Comparison of ENCODE assay signal across 6 worm cellular contexts in the genomic region with DNA sequence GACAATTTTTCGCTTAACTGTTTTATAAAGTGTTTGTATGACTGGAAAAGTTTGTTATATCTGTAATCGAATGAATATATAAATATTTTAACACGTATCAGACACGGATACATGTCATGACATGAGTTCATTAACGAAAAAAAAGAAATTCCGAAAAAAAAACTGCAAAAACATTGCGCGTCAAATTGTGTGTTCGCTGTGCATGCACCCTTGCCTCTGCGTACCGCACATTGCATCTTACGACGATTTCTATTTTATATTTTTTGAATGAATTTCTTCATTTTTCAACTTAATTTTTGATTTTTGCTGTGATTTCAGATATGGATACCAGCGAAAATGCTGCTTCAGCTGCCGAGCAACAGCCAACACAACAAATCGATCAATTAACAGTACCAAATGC.
A peak's percentile ranks its signal among the peaks of the same experiment; 100 is the strongest.
TF ChIP-seq lines count a peak whose summit lies in the region.

Gene wdr-5.1 (plus strand): TSS at position 319 of the 400 bp plus-strand sequence.

TF ChIP-seq in whole organism, L1 larva, 84 proteins besides CTCF, POLR2A, EP300 and RAD21 (continues in another document):
- no peak for TF ChIP-seq ces-1 (GFP tag; optimal IDR thresholded peaks at IDR 0.05; lab: Kevin White, UChicago)
- no peak for TF ChIP-seq lin-13 (GFP tag; optimal IDR thresholded peaks at IDR 0.05; lab: Kevin White, UChicago)
- TF ChIP-seq irx-1 (tag; optimal IDR thresholded peaks at IDR 0.05; lab: Kevin White, UChicago), result no peak
- no peak for TF ChIP-seq fos-1 (tag; optimal IDR thresholded peaks at IDR 0.05; lab: Kevin White, UChicago)
- no peak for TF ChIP-seq rnt-1 (tag; optimal IDR thresholded peaks at IDR 0.05; lab: Kevin White, UChicago)
- TF ChIP-seq nhr-84 (tag; optimal IDR thresholded peaks at IDR 0.05; lab: Kevin White, UChicago), result no peak
- no peak for TF ChIP-seq nhr-237 (tag; optimal IDR thresholded peaks at IDR 0.05; lab: Kevin White, UChicago)
- TF ChIP-seq efl-3 (GFP tag; optimal IDR thresholded peaks at IDR 0.05; lab: Kevin White, UChicago), result no peak
- TF ChIP-seq ama-1 (optimal IDR thresholded peaks at IDR 0.05; lab: Kevin White, UChicago), result no peak
- TF ChIP-seq lin-14 (GFP tag; optimal IDR thresholded peaks at IDR 0.05; lab: Kevin White, UChicago), result no peak
- no peak for TF ChIP-seq tlp-1 (tag; optimal IDR thresholded peaks at IDR 0.05; lab: Kevin White, UChicago)
- peak; percentile 34 to 53 for TF ChIP-seq efl-1 (optimal IDR thresholded peaks at IDR 0.05; lab: Kevin White, UChicago)
- TF ChIP-seq efl-1 (GFP tag; optimal IDR thresholded peaks at IDR 0.05 in 1 of 2; lab: Kevin White, UChicago), result peak in 1 of 2 experiments; percentile 48
- no peak for TF ChIP-seq nhr-76 (tag; optimal IDR thresholded peaks at IDR 0.05; lab: Kevin White, UChicago)

TF ChIP-seq in whole organism, L2 larva, 48 proteins besides CTCF, POLR2A, EP300 and RAD21:
- TF ChIP-seq R02D3.7 (tag; optimal IDR thresholded peaks at IDR 0.05; lab: Kevin White, UChicago) (no peak), nhr-25 (tag; optimal IDR thresholded peaks at IDR 0.05; lab: Kevin White, UChicago) (peak; percentile 25), ztf-4 (tag; optimal IDR thresholded peaks at IDR 0.05; lab: Kevin White, UChicago) (no peak), mab-5 (tag; optimal IDR thresholded peaks at IDR 0.05; lab: Kevin White, UChicago) (no peak), C34F6.9 (tag; optimal IDR thresholded peaks at IDR 0.05; lab: Kevin White, UChicago) (peak; percentile 13), lsy-2 (tag; optimal IDR thresholded peaks at IDR 0.05; lab: Kevin White, UChicago) (peak in 1 of 2 experiments; percentile 49), unc-39 (tag; optimal IDR thresholded peaks at IDR 0.05; lab: Kevin White, UChicago) (no peak), mdl-1 (tag; optimal IDR thresholded peaks at IDR 0.05; lab: Kevin White, UChicago) (no peak), sma-3 (GFP tag; optimal IDR thresholded peaks at IDR 0.05; lab: Kevin White, UChicago) (peak; percentile 21), lin-13 (GFP tag; optimal IDR thresholded peaks at IDR 0.05; lab: Kevin White, UChicago) (peak; percentile 55), blmp-1 (tag; optimal IDR thresholded peaks at IDR 0.05; lab: Kevin White, UChicago; ENCODE audit: insufficient read depth) (peak; percentile 15), gmeb-1 (tag; optimal IDR thresholded peaks at IDR 0.05; lab: Kevin White, UChicago) (peak; percentile 26), ztf-1 (GFP tag; conservative IDR thresholded peaks at IDR 0.05; lab: Robert Waterston, UW) (no peak), nhr-129 (tag; optimal IDR thresholded peaks at IDR 0.05; lab: Kevin White, UChicago) (peak; percentile 22), unc-55 (GFP tag; optimal IDR thresholded peaks at IDR 0.05; lab: Kevin White, UChicago) (peak; percentile 44)

TF ChIP-seq in whole organism, L3 larva, 47 proteins besides CTCF, POLR2A, EP300 and RAD21:
- TF ChIP-seq pha-4 (tag; optimal IDR thresholded peaks at IDR 0.05; lab: Kevin White, UChicago), result peak; percentile 37
- peak; percentile 48 for TF ChIP-seq nhr-43 (tag; optimal IDR thresholded peaks at IDR 0.05; lab: Kevin White, UChicago; ENCODE audit: poor library complexity, severe bottlenecking)
- TF ChIP-seq ama-1 (optimal IDR thresholded peaks at IDR 0.05; lab: Kevin White, UChicago), result peak; percentile 64
- TF ChIP-seq hmg-11 (tag; optimal IDR thresholded peaks at IDR 0.05; lab: Kevin White, UChicago), result peak; percentile 46
- peak; percentile 52 for TF ChIP-seq nhr-23 (tag; optimal IDR thresholded peaks at IDR 0.05; lab: Kevin White, UChicago)
- peak; percentile 43 for TF ChIP-seq lin-15B (tag; optimal IDR thresholded peaks at IDR 0.05; lab: Kevin White, UChicago)
- no peak for TF ChIP-seq unc-39 (tag; optimal IDR thresholded peaks at IDR 0.05; lab: Kevin White, UChicago)
- peak; percentile 30 for TF ChIP-seq nhr-25 (tag; optimal IDR thresholded peaks at IDR 0.05; lab: Kevin White, UChicago)
- TF ChIP-seq mdl-1 (tag; optimal IDR thresholded peaks at IDR 0.05; lab: Kevin White, UChicago), result no peak
- no peak for TF ChIP-seq nhr-12 (tag; optimal IDR thresholded peaks at IDR 0.05; lab: Kevin White, UChicago)
- peak; percentile 45 for TF ChIP-seq nfya-1 (tag; optimal IDR thresholded peaks at IDR 0.05; lab: Kevin White, UChicago; ENCODE audit: insufficient read depth)
- no peak for TF ChIP-seq aly-2 (tag; optimal IDR thresholded peaks at IDR 0.05; lab: Kevin White, UChicago)
- TF ChIP-seq skn-1 (tag; optimal IDR thresholded peaks at IDR 0.05; lab: Kevin White, UChicago), result no peak
TF ChIP-seq in whole organism, L3 larva: peak in this region for 8.

TF ChIP-seq in whole organism, L4 larva, 104 proteins besides CTCF, POLR2A, EP300 and RAD21 (continues in another document):
- TF ChIP-seq hlh-30 (tag; optimal IDR thresholded peaks at IDR 0.05; lab: Kevin White, UChicago; ENCODE audit: insufficient read depth) (peak; percentile 16), snpc-1.2 (GFP tag; IDR thresholded peaks at IDR 0.05; lab: Robert Waterston, UW) (no peak), F26F4.8 (GFP tag; conservative IDR thresholded peaks at IDR 0.05; lab: Robert Waterston, UW) (no peak), mdl-1 (tag; optimal IDR thresholded peaks at IDR 0.05; lab: Kevin White, UChicago) (no peak), pqm-1 (tag; optimal IDR thresholded peaks at IDR 0.05; lab: Kevin White, UChicago) (no peak), dmd-9 (GFP tag; IDR thresholded peaks at IDR 0.05; lab: Robert Waterston, UW) (no peak), nhr-237 (tag; optimal IDR thresholded peaks at IDR 0.05; lab: Kevin White, UChicago) (no peak), mdt-29 (GFP tag; IDR thresholded peaks at IDR 0.05; lab: Robert Waterston, UW) (no peak), dmd-8 (GFP tag; IDR thresholded peaks at IDR 0.05; lab: Robert Waterston, UW) (no peak), egl-27 (tag; optimal IDR thresholded peaks at IDR 0.05; lab: Kevin White, UChicago) (no peak), lim-7 (GFP tag; IDR thresholded peaks at IDR 0.05; lab: Robert Waterston, UW) (no peak), mep-1 (tag; optimal IDR thresholded peaks at IDR 0.05; lab: Kevin White, UChicago) (peak; percentile 46), vab-7 (GFP tag; IDR thresholded peaks at IDR 0.05; lab: Robert Waterston, UW) (no peak), nhr-41 (GFP tag; IDR thresholded peaks at IDR 0.05; lab: Robert Waterston, UW) (no peak), lin-1 (GFP tag; IDR thresholded peaks at IDR 0.05; lab: Robert Waterston, UW) (no peak), dve-1 (tag; optimal IDR thresholded peaks at IDR 0.05; lab: Kevin White, UChicago; ENCODE audit: insufficient read depth) (peak; percentile 23), skn-1 (tag; optimal IDR thresholded peaks at IDR 0.05; lab: Kevin White, UChicago) (no peak)

TF ChIP-seq in whole organism, mixed stage, embryonic, 35 proteins besides CTCF, POLR2A, EP300 and RAD21:
- peak; percentile 55 for TF ChIP-seq lsy-2 (tag; optimal IDR thresholded peaks at IDR 0.05; lab: Kevin White, UChicago)
- TF ChIP-seq ces-1 (GFP tag; optimal IDR thresholded peaks at IDR 0.05; lab: Kevin White, UChicago), result peak; percentile 12
- TF ChIP-seq ceh-43 (GFP tag; optimal IDR thresholded peaks at IDR 0.05; lab: Kevin White, UChicago), result no peak

TF ChIP-seq in whole organism, young adult, 124 proteins besides CTCF, POLR2A, EP300 and RAD21:
- TF ChIP-seq cebp-1 (GFP tag; IDR thresholded peaks at IDR 0.05; lab: Robert Waterston, UW) (no peak), cebp-1 (tag; optimal IDR thresholded peaks at IDR 0.05; lab: Kevin White, UChicago) (peak; percentile 50), lag-1 (GFP tag; IDR thresholded peaks at IDR 0.05; lab: Robert Waterston, UW) (no peak), B0035.1 (tag; optimal IDR thresholded peaks at IDR 0.05; lab: Kevin White, UChicago) (no peak), B0261.1 (tag; optimal IDR thresholded peaks at IDR 0.05; lab: Kevin White, UChicago) (no peak), T07F8.4 (tag; optimal IDR thresholded peaks at IDR 0.05; lab: Kevin White, UChicago) (no peak), rcor-1 (GFP tag; IDR thresholded peaks at IDR 0.05; lab: Robert Waterston, UW) (no peak), F33H1.4 (GFP tag; IDR thresholded peaks at IDR 0.05; lab: Robert Waterston, UW) (peak; percentile 15; the same call in 1 of the 2 replicates), let-607 (tag; optimal IDR thresholded peaks at IDR 0.05; lab: Kevin White, UChicago) (peak in 1 of 2 experiments; percentile 7), sdz-38 (tag; optimal IDR thresholded peaks at IDR 0.05; lab: Kevin White, UChicago) (no peak), C06A6.2 (GFP tag; conservative IDR thresholded peaks at IDR 0.05; lab: Robert Waterston, UW) (no peak), F22D6.2 (tag; optimal IDR thresholded peaks at IDR 0.05; lab: Kevin White, UChicago) (no peak), nfyb-1 (GFP tag; IDR thresholded peaks at IDR 0.05; lab: Robert Waterston, UW) (no peak), lsy-27 (tag; optimal IDR thresholded peaks at IDR 0.05; lab: Kevin White, UChicago; ENCODE audit: borderline replicate concordance, insufficient read depth) (no peak), hlh-26 (GFP tag; conservative IDR thresholded peaks at IDR 0.05; lab: Robert Waterston, UW) (no peak), F23B12.7 (tag; optimal IDR thresholded peaks at IDR 0.05; lab: Kevin White, UChicago; ENCODE audit: insufficient read depth) (no peak), ekl-4 (GFP tag; IDR thresholded peaks at IDR 0.05; lab: Robert Waterston, UW) (no peak), attf-6 (GFP tag; IDR thresholded peaks at IDR 0.05; lab: Robert Waterston, UW) (no peak), lin-26 (GFP tag; IDR thresholded peaks at IDR 0.05; lab: Robert Waterston, UW) (no peak), ama-1 (optimal IDR thresholded peaks at IDR 0.05; lab: Kevin White, UChicago) (peak; percentile 45), ama-1 (GFP tag; optimal IDR thresholded peaks at IDR 0.05; lab: Kevin White, UChicago) (no peak), mes-4 (tag; optimal IDR thresholded peaks at IDR 0.05; lab: Kevin White, UChicago) (no peak), snpc-3.4 (tag; optimal IDR thresholded peaks at IDR 0.05; lab: Kevin White, UChicago) (peak; percentile 26), repo-1 (tag; optimal IDR thresholded peaks at IDR 0.05; lab: Kevin White, UChicago) (no peak), aptf-2 (GFP tag; conservative IDR thresholded peaks at IDR 0.05; lab: Robert Waterston, UW) (no peak)
TF ChIP-seq in whole organism, young adult: peak in this region for 5.
